Worm (Caenorhabditis elegans): ENCODE results near the gene mfsd-11.

The mfsd-11 gene

DNA sequence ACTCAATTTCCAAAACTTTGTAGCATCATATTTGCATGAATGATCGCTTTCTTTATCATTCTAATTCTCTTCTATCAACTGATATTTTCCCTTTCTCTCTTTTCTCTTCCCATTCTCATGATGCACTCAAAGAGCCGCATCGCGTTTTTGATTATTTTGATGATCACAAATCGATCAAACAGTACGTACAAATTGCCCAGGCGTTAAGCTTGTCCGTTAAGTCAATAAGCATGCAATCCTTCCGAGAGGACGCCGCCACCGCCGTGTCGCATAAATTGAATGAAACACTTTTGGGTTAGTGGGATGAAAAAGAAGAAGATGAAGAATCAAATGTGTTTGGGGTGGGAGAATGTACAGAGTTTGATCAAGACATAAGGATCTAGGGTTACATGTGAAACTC, 27.7 kb upstream of the mfsd-11 start:
- TF ChIP-seq zag-1 (tag; optimal IDR thresholded peaks at IDR 0.05), result no peak
- TF ChIP-seq fos-1 (tag; optimal IDR thresholded peaks at IDR 0.05), result no peak
- no peak for TF ChIP-seq peb-1 (tag; optimal IDR thresholded peaks at IDR 0.05)
- peak; percentile 10 for TF ChIP-seq sma-9 (GFP tag; optimal IDR thresholded peaks at IDR 0.05)
- TF ChIP-seq sma-9 (tag; optimal IDR thresholded peaks at IDR 0.05), result no peak
- no peak for TF ChIP-seq nhr-77 (tag; optimal IDR thresholded peaks at IDR 0.05)
- TF ChIP-seq ceh-16 (tag; optimal IDR thresholded peaks at IDR 0.05), result no peak

DNA sequence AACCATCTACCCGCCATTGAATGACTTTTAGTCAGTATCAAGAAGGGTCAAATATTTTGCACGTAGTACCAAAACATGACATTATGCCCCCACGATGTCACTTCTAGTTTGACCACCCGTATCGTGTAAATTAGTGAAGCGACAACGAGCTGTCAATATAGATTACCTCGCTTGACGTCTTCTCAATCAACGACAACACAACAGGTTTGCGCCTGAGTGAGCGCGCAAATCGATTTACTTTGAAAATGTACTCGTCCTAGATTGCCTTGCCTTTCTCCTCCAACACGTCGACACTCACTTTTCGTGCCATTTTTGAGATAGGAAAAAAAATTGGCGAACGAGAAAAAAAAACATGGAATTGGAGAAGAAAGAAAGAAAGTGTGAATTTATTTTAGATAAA, 26.8 kb upstream of the mfsd-11 start:
- peak; percentile 43 for TF ChIP-seq C34F6.9 (tag; optimal IDR thresholded peaks at IDR 0.05)
- no peak for TF ChIP-seq unc-62 (GFP tag; optimal IDR thresholded peaks at IDR 0.05)
- peak; percentile 60 for TF ChIP-seq nhr-21 (tag; optimal IDR thresholded peaks at IDR 0.05)
- no peak for TF ChIP-seq dmd-4 (tag; optimal IDR thresholded peaks at IDR 0.05)
- TF ChIP-seq elt-3 (tag; optimal IDR thresholded peaks at IDR 0.05), result no peak
- TF ChIP-seq F13H6.1 (tag; optimal IDR thresholded peaks at IDR 0.05), result peak; percentile 40
- TF ChIP-seq sma-9 (GFP tag; optimal IDR thresholded peaks at IDR 0.05), result peak; percentile 73
- TF ChIP-seq sma-9 (tag; optimal IDR thresholded peaks at IDR 0.05), result no peak
- TF ChIP-seq blmp-1 (tag; optimal IDR thresholded peaks at IDR 0.05; ENCODE audit: insufficient read depth), result peak; percentile 67
- TF ChIP-seq crh-2 (tag; optimal IDR thresholded peaks at IDR 0.05), result peak; percentile 42
- no peak for TF ChIP-seq unc-55 (GFP tag; optimal IDR thresholded peaks at IDR 0.05)
- TF ChIP-seq ceh-16 (tag; optimal IDR thresholded peaks at IDR 0.05), result peak; percentile 62
- no peak for TF ChIP-seq ZK546.5 (tag; optimal IDR thresholded peaks at IDR 0.05)
- TF ChIP-seq mdl-1 (tag; optimal IDR thresholded peaks at IDR 0.05), result peak in 1 of 2 experiments; percentile 18
- no peak for TF ChIP-seq Y55F3AM.14 (GFP tag; optimal IDR thresholded peaks at IDR 0.05)
- TF ChIP-seq lin-11 (tag; optimal IDR thresholded peaks at IDR 0.05), result no peak
- peak; percentile 8 for TF ChIP-seq gmeb-1 (tag; optimal IDR thresholded peaks at IDR 0.05)
- TF ChIP-seq sma-3 (GFP tag; optimal IDR thresholded peaks at IDR 0.05), result peak; percentile 44
- TF ChIP-seq snpc-4 (tag; optimal IDR thresholded peaks at IDR 0.05), result no peak
- no peak for TF ChIP-seq R02D3.7 (tag; optimal IDR thresholded peaks at IDR 0.05)
- no peak for TF ChIP-seq fos-1 (tag; optimal IDR thresholded peaks at IDR 0.05)
- no peak for TF ChIP-seq peb-1 (tag; optimal IDR thresholded peaks at IDR 0.05)
- TF ChIP-seq nhr-129 (tag; optimal IDR thresholded peaks at IDR 0.05), result peak; percentile 66
- TF ChIP-seq sem-4 (tag; optimal IDR thresholded peaks at IDR 0.05), result peak; percentile 35
- peak; percentile 91 for TF ChIP-seq nhr-25 (tag; optimal IDR thresholded peaks at IDR 0.05)

DNA sequence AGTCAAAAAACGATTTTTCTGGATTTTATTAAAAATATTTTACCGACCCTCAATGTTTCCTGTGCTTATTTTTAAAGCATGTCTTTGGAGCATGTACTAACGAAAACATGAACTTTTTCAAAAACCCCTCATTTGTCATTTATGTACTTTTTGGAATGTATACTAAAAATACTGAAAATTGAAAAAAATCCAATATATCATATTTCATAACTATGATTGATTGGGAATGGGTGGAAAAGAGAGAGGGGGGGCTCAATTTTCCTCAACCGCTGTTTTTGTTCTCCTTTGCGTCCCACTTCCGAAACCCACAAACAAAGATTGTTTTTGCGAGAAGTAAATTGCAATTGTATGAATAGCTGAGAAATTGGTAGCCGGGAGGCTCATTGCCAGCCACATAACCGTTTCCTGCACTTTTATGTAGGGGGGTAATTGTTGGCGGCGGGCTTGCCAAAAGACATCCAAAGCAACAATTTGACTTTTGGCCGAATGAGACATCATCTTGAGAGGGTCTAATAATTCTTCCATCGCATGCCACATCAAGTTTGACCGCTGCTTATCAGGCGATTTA, 26.0 kb upstream of the mfsd-11 start:
- peak; percentile 48 for TF ChIP-seq mab-5 (tag; optimal IDR thresholded peaks at IDR 0.05)
- peak; percentile 73 for TF ChIP-seq unc-55 (GFP tag; optimal IDR thresholded peaks at IDR 0.05)
- TF ChIP-seq ztf-1 (GFP tag; conservative IDR thresholded peaks at IDR 0.05), result no peak

DNA sequence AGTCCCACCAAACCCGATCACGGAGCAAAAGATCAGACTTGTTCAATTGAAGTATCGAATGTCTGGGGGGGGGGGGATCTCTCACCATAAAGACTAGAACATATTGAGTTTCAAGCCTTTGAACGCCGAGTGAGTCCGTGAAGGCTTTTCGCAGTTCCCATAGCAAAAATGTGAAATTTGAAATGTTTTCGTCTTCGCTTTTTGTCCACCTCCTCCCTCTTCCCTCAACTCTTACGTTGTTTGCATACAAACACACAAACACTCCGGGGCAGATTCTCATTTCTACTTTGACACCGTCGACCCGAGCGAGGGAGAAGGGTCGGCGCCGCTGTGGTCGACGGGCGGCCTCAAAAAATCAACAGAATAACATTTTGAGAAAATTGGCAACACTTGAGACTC, 25.2 kb upstream of the mfsd-11 start:
- TF ChIP-seq blmp-1 (tag; optimal IDR thresholded peaks at IDR 0.05; ENCODE audit: insufficient read depth) (no peak), ceh-16 (tag; optimal IDR thresholded peaks at IDR 0.05) (no peak), nhr-10 (tag; optimal IDR thresholded peaks at IDR 0.05) (no peak), mbf-1 (tag; optimal IDR thresholded peaks at IDR 0.05) (no peak), sma-9 (GFP tag; optimal IDR thresholded peaks at IDR 0.05) (peak; percentile 58), sma-9 (tag; optimal IDR thresholded peaks at IDR 0.05) (no peak), nhr-129 (tag; optimal IDR thresholded peaks at IDR 0.05) (peak; percentile 3), ZK546.5 (tag; optimal IDR thresholded peaks at IDR 0.05) (no peak), alr-1 (tag; optimal IDR thresholded peaks at IDR 0.05) (no peak), F13H6.1 (tag; optimal IDR thresholded peaks at IDR 0.05) (peak; percentile 75)

DNA sequence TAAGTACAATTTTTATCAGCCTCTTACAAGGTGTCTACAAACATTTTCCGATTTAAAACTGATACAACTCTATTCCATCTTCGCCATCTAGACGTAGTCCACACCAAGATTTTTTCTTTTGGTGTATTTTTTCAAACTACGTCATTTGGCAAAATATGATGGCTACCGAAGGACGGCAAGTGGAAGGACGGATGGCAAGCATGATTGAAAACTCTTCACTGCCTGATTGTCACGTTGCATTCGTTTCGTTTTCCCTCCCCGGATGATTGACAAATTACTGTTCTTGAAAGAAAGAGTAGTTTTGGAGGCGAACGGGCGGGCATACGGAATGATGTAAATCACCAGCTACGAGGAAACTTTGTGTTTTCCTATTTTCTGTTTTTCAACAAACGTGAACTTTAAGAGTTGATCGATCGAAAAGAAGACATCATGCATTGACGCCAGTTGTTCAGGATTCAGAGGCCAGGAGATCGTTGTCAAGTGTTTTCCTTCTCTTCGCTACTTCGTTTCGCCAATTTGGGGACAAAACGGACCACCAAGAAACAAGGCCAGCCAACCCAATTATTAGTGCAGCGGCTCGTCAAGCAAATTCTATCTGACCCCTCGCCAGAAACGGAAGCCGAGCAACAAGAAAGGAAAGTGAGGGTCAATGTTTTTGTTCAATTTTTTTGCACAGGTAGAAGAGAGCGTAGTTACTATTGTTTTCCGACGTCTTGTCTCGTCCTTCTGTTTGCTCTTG, 24.6 kb upstream of the mfsd-11 start:
- TF ChIP-seq mdl-1 (tag; optimal IDR thresholded peaks at IDR 0.05), result no peak
- peak; percentile 5 for TF ChIP-seq crh-2 (tag; optimal IDR thresholded peaks at IDR 0.05)
- TF ChIP-seq nhr-237 (tag; optimal IDR thresholded peaks at IDR 0.05), result no peak
- peak; percentile 62 for TF ChIP-seq nhr-25 (tag; optimal IDR thresholded peaks at IDR 0.05)
- no peak for TF ChIP-seq unc-39 (tag; optimal IDR thresholded peaks at IDR 0.05)
- TF ChIP-seq mab-5 (tag; optimal IDR thresholded peaks at IDR 0.05), result no peak
- TF ChIP-seq peb-1 (tag; optimal IDR thresholded peaks at IDR 0.05), result no peak
- peak in 1 of 2 experiments; percentile 7 for TF ChIP-seq lsy-2 (tag; optimal IDR thresholded peaks at IDR 0.05)
- no peak for TF ChIP-seq nhr-23 (tag; optimal IDR thresholded peaks at IDR 0.05)
- no peak for TF ChIP-seq ztf-4 (tag; optimal IDR thresholded peaks at IDR 0.05)
- TF ChIP-seq C34F6.9 (tag; optimal IDR thresholded peaks at IDR 0.05), result peak; percentile 13
- no peak for TF ChIP-seq ama-1 (optimal IDR thresholded peaks at IDR 0.05)
- no peak for TF ChIP-seq lin-11 (tag; optimal IDR thresholded peaks at IDR 0.05)
- TF ChIP-seq nhr-12 (tag; optimal IDR thresholded peaks at IDR 0.05), result no peak
- TF ChIP-seq sem-4 (tag; optimal IDR thresholded peaks at IDR 0.05), result peak; percentile 27
- TF ChIP-seq blmp-1 (tag; optimal IDR thresholded peaks at IDR 0.05; ENCODE audit: insufficient read depth), result no peak
- no peak for TF ChIP-seq alr-1 (tag; optimal IDR thresholded peaks at IDR 0.05)
- no peak for TF ChIP-seq ztf-1 (GFP tag; conservative IDR thresholded peaks at IDR 0.05)

Measured in whole organism, L2 larva.